Fruit fly (Drosophila melanogaster): ENCODE measurements around the gene CG7497.
A peak's percentile ranks its signal among the peaks of the same experiment; 100 is the strongest.

- TF ChIP-seq Dfd (GFP tag; optimal IDR thresholded peaks at IDR 0.05) (peak; percentile 45), Abd-B (GFP tag; optimal IDR thresholded peaks at IDR 0.05) (no peak), tai (GFP tag; optimal IDR thresholded peaks at IDR 0.05) (no peak), psq (GFP tag; optimal IDR thresholded peaks at IDR 0.05) (no peak), Sp1 (GFP tag; optimal IDR thresholded peaks at IDR 0.05) (no peak), h (GFP tag; optimal IDR thresholded peaks at IDR 0.05) (no peak), Hnf4 (GFP tag; optimal IDR thresholded peaks at IDR 0.05) (no peak), brk (GFP tag; optimal IDR thresholded peaks at IDR 0.05) (no peak), Myc (optimal IDR thresholded peaks at IDR 0.05) (no peak), sage (GFP tag; optimal IDR thresholded peaks at IDR 0.05) (no peak), usp (GFP tag; optimal IDR thresholded peaks at IDR 0.05) (no peak), CrebA (GFP tag; optimal IDR thresholded peaks at IDR 0.05; ENCODE audit: borderline replicate concordance) (no peak)
Observed at dm6 chr3L:17593174-17593573, 40.1 kb upstream of the CG7497 start.

All from whole organism, wandering third instar larva.